Worm (Caenorhabditis elegans): Measurements from ENCODE around the gene cup-5.

- TF ChIP-seq unc-62 (GFP tag; optimal IDR thresholded peaks at IDR 0.05) (no peak), ham-2 (GFP tag; optimal IDR thresholded peaks at IDR 0.05) (no peak), nhr-76 (tag; optimal IDR thresholded peaks at IDR 0.05) (no peak)
Measured at ce11 chrIII:7565247-7565646, 18.7 kb upstream of the cup-5 start, which contains the start of gene ttr-8.
